Fruit fly (Drosophila melanogaster) whole organism, embryonic: ENCODE data around the gene CG31867.

Experiments used
- ATbp ChIP-seq: fragments of 200-800 bp; sonication (Bioruptor generic); optimal IDR thresholded peaks from 2 replicates; lab custom pipeline; 2017; ENCODE audit warnings: missing biosample characterization, mild to moderate bottlenecking, missing genetic modification characterization, missing genetic modification reagents
- Ada2b ChIP-seq: fragments of 200-800 bp; sonication (Bioruptor generic); IDR thresholded peaks from 2 replicates; pipeline ENCODE4 v1.3.6; 2022; ENCODE audit warnings: missing biosample characterization, missing genetic modification characterization
- CG10274 ChIP-seq: fragments of 200-800 bp; sonication (Bioruptor generic); optimal IDR thresholded peaks from 3 replicates; lab custom pipeline; 2017; ENCODE audit warnings: missing biosample characterization, mild to moderate bottlenecking, missing genetic modification characterization
- CG10565 ChIP-seq: fragments of 200-800 bp; sonication (Bioruptor generic); optimal IDR thresholded peaks from 3 replicates; lab custom pipeline; 2016; ENCODE audit warnings: missing biosample characterization, mild to moderate bottlenecking, missing genetic modification characterization
- CG11398 ChIP-seq: fragments of 200-800 bp; sonication (Bioruptor generic); optimal IDR thresholded peaks from 2 replicates; lab custom pipeline; 2016; ENCODE audit warnings: missing biosample characterization, missing genetic modification characterization
- CG13624 ChIP-seq: fragments of 200-800 bp; sonication (Bioruptor generic); optimal IDR thresholded peaks from 2 replicates; lab custom pipeline; 2016; ENCODE audit warnings: missing biosample characterization, missing genetic modification characterization
- CG14860 ChIP-seq: fragments of 200-800 bp; sonication (Bioruptor generic); IDR thresholded peaks from 3 replicates; pipeline ENCODE4 v1.3.6; 2022; ENCODE audit warnings: missing biosample characterization, missing genetic modification characterization; ENCODE audit not compliant: partially characterized antibody
- CG16779 ChIP-seq: fragments of 200-800 bp; sonication (Bioruptor generic); IDR thresholded peaks from 2 replicates; pipeline ENCODE4 v1.3.6; 2022; ENCODE audit warnings: missing biosample characterization, missing genetic modification characterization
- CG18476 ChIP-seq: fragments of 200-800 bp; sonication (Bioruptor generic); optimal IDR thresholded peaks from 2 replicates; lab custom pipeline; 2016; ENCODE audit warnings: missing biosample characterization, mild to moderate bottlenecking, missing genetic modification characterization
- CG2129 ChIP-seq: fragments of 200-800 bp; sonication (Bioruptor generic); IDR thresholded peaks from 2 replicates; pipeline ENCODE4 v1.3.6; 2022; ENCODE audit warnings: missing biosample characterization, missing genetic modification characterization; ENCODE audit not compliant: partially characterized antibody
- CG2712 ChIP-seq: fragments of 200-800 bp; optimal IDR thresholded peaks from 3 replicates; lab custom pipeline; 2019; ENCODE audit warnings: missing biosample characterization, mild to moderate bottlenecking, missing genetic modification characterization, moderate library complexity
- CG2889 ChIP-seq: fragments of 200-800 bp; sonication (Bioruptor generic); IDR thresholded peaks from 3 replicates; pipeline ENCODE4 v1.3.6; 2022; ENCODE audit warnings: missing biosample characterization, missing genetic modification characterization
- CG3065 ChIP-seq: fragments of 200-800 bp; sonication (Bioruptor generic); optimal IDR thresholded peaks from 2 replicates; lab custom pipeline; 2016; ENCODE audit warnings: missing biosample characterization, missing genetic modification characterization
- CG31388 ChIP-seq: fragments of 200-800 bp; sonication (Bioruptor generic); optimal IDR thresholded peaks from 2 replicates; lab custom pipeline; 2016; ENCODE audit warnings: missing biosample characterization, missing genetic modification characterization
- CG3281 ChIP-seq: fragments of 200-800 bp; sonication (Bioruptor generic); optimal IDR thresholded peaks from 3 replicates; lab custom pipeline; 2017; ENCODE audit warnings: missing biosample characterization, mild to moderate bottlenecking, missing genetic modification characterization
- CG34376 ChIP-seq: fragments of 200-800 bp; sonication (Bioruptor generic); optimal IDR thresholded peaks from 2 replicates; lab custom pipeline; 2018; ENCODE audit warnings: missing biosample characterization, mild to moderate bottlenecking, missing genetic modification characterization
- CG3838 ChIP-seq: fragments of 200-800 bp; sonication (Bioruptor generic); optimal IDR thresholded peaks from 3 replicates; lab custom pipeline; 2016; ENCODE audit warnings: missing biosample characterization, missing genetic modification characterization
- CG3847 ChIP-seq: fragments of 200-800 bp; sonication (Bioruptor generic); IDR thresholded peaks from 2 replicates; pipeline ENCODE4 v1.3.6; 2022; ENCODE audit warnings: missing biosample characterization, missing genetic modification characterization
- CG4360 ChIP-seq: fragments of 200-800 bp; sonication (Bioruptor generic); IDR thresholded peaks from 2 replicates; pipeline ENCODE4 v1.3.6; 2022; ENCODE audit warnings: missing biosample characterization, missing genetic modification characterization
- CG8924 ChIP-seq: fragments of 200-800 bp; optimal IDR thresholded peaks from 3 replicates; lab custom pipeline; 2019; ENCODE audit warnings: missing biosample characterization, mild to moderate bottlenecking, missing genetic modification characterization, moderate library complexity
- CG9437 ChIP-seq: fragments of 200-800 bp; sonication (Bioruptor generic); optimal IDR thresholded peaks from 2 replicates; lab custom pipeline; 2018; ENCODE audit warnings: missing biosample characterization, mild to moderate bottlenecking, missing genetic modification characterization
- D19B ChIP-seq: fragments of 200-800 bp; sonication (Bioruptor generic); optimal IDR thresholded peaks from 2 replicates; lab custom pipeline; 2017; ENCODE audit warnings: missing biosample characterization, mild to moderate bottlenecking, missing genetic modification characterization
- Dip2 ChIP-seq: fragments of 200-800 bp; sonication (Bioruptor generic); IDR thresholded peaks from 2 replicates; pipeline ENCODE4 v1.3.6; 2022; ENCODE audit warnings: missing biosample characterization, missing genetic modification characterization
- Doc3 ChIP-seq: fragments of 200-800 bp; sonication (Bioruptor generic); IDR thresholded peaks from 3 replicates; pipeline ENCODE4 v1.3.6; 2022; ENCODE audit warnings: missing biosample characterization, missing genetic modification characterization; ENCODE audit not compliant: partially characterized antibody
- E2f1 ChIP-seq: fragments of 200-800 bp; sonication (Bioruptor generic); IDR thresholded peaks from 2 replicates; pipeline ENCODE4 v1.3.6; 2022; ENCODE audit warnings: missing biosample characterization, missing genetic modification characterization
- Elba2 ChIP-seq: fragments of 200-800 bp; sonication (Bioruptor generic); optimal IDR thresholded peaks from 3 replicates; lab custom pipeline; 2016; ENCODE audit warnings: missing biosample characterization, missing genetic modification characterization
- Gsc ChIP-seq: fragments of 200-800 bp; sonication (Bioruptor generic); IDR thresholded peaks from 2 replicates; pipeline ENCODE4 v1.3.6; 2022; ENCODE audit warnings: missing biosample characterization, missing genetic modification characterization
- Lim3 ChIP-seq: fragments of 200-800 bp; sonication (Bioruptor generic); IDR thresholded peaks from 2 replicates; pipeline ENCODE4 v1.3.6; 2022; ENCODE audit warnings: missing biosample characterization, missing genetic modification characterization
- Myb ChIP-seq: fragments of 200-800 bp; sonication (Bioruptor generic); optimal IDR thresholded peaks from 2 replicates; lab custom pipeline; 2016; ENCODE audit warnings: missing biosample characterization, missing genetic modification characterization
- Nf-YA ChIP-seq: fragments of 200-800 bp; sonication (Bioruptor generic); IDR thresholded peaks from 2 replicates; pipeline ENCODE4 v1.3.6; 2022; ENCODE audit warnings: missing biosample characterization, missing genetic modification characterization
- Scr ChIP-seq: fragments of 200-800 bp; sonication (Bioruptor generic); IDR thresholded peaks from 2 replicates; pipeline ENCODE4 v1.3.6; 2022; ENCODE audit warnings: missing biosample characterization, missing genetic modification characterization; ENCODE audit not compliant: partially characterized antibody
- Sox102F ChIP-seq: fragments of 200-800 bp; sonication (Bioruptor generic); optimal IDR thresholded peaks from 2 replicates; lab custom pipeline; 2018; ENCODE audit warnings: missing biosample characterization, mild to moderate bottlenecking, missing genetic modification characterization, moderate library complexity
- Sry-δ ChIP-seq: fragments of 200-800 bp; sonication (Bioruptor generic); optimal IDR thresholded peaks from 2 replicates; lab custom pipeline; 2016; ENCODE audit warnings: missing biosample characterization, missing genetic modification characterization
- Trl ChIP-seq, 3 experiments: fragments of >200 bp in 2 of 3; fragments of 200-800 bp in 1 of 3; sonication (Bioruptor generic) in 1 of 3; optimal IDR thresholded peaks; 2 replicates in 1 of 3; 3 replicates in 2 of 3; lab custom pipeline; 2016 to 2017; ENCODE audit warnings: missing biosample characterization in 1 of 3, missing genetic modification characterization in 1 of 3
- al ChIP-seq: fragments of 200-800 bp; sonication (Bioruptor generic); IDR thresholded peaks from 2 replicates; pipeline ENCODE4 v1.3.6; 2022; ENCODE audit warnings: missing biosample characterization, missing genetic modification characterization
- cg ChIP-seq: fragments of 200-800 bp; sonication (Bioruptor generic); optimal IDR thresholded peaks from 3 replicates; lab custom pipeline; 2019; ENCODE audit warnings: missing biosample characterization, mild to moderate bottlenecking, missing genetic modification characterization, moderate library complexity
- en ChIP-seq: fragments of 200-800 bp; sonication (Bioruptor generic); optimal IDR thresholded peaks from 2 replicates; lab custom pipeline; 2016; ENCODE audit warnings: missing biosample characterization, missing genetic modification characterization
- her ChIP-seq: fragments of 200-800 bp; sonication (Bioruptor generic); optimal IDR thresholded peaks from 2 replicates; lab custom pipeline; 2016; ENCODE audit warnings: missing biosample characterization, missing genetic modification characterization
- jigr1 ChIP-seq: fragments of 200-800 bp; sonication (Bioruptor generic); IDR thresholded peaks from 3 replicates; pipeline ENCODE4 v1.3.6; 2022; ENCODE audit warnings: missing biosample characterization, missing genetic modification characterization
- ken ChIP-seq: fragments of 200-800 bp; sonication (Bioruptor generic); IDR thresholded peaks from 3 replicates; pipeline ENCODE4 v1.3.6; 2022; ENCODE audit warnings: missing biosample characterization, missing genetic modification characterization
- klu ChIP-seq: fragments of 200-800 bp; sonication (Bioruptor generic); IDR thresholded peaks from 2 replicates; pipeline ENCODE4 v1.3.6; 2022; ENCODE audit warnings: missing biosample characterization, missing genetic modification characterization
- kni ChIP-seq: fragments of 200-800 bp; sonication (Bioruptor generic); optimal IDR thresholded peaks from 3 replicates; lab custom pipeline; 2017; ENCODE audit warnings: mild to moderate bottlenecking, missing biosample characterization, missing genetic modification reagents, missing genetic modification characterization
- phol ChIP-seq: fragments of 200-800 bp; sonication (Bioruptor generic); optimal IDR thresholded peaks from 3 replicates; lab custom pipeline; 2018; ENCODE audit warnings: missing biosample characterization, mild to moderate bottlenecking, missing genetic modification characterization, moderate library complexity
- pita ChIP-seq: fragments of 200-800 bp; sonication (Bioruptor generic); optimal IDR thresholded peaks from 2 replicates; lab custom pipeline; 2017; ENCODE audit warnings: missing biosample characterization, mild to moderate bottlenecking, missing genetic modification characterization
- ranshi ChIP-seq: fragments of 200-800 bp; sonication (Bioruptor generic); IDR thresholded peaks from 2 replicates; pipeline ENCODE4 v1.3.6; 2022; ENCODE audit warnings: missing biosample characterization, missing genetic modification characterization
- sens ChIP-seq: fragments of 200-800 bp; sonication (Bioruptor generic); peaks from one replicate; lab custom pipeline; 2016; ENCODE audit warnings: missing biosample characterization, missing genetic modification characterization
- seq ChIP-seq: fragments of 200-800 bp; sonication (Bioruptor generic); IDR thresholded peaks from 2 replicates; pipeline ENCODE4 v1.3.6; 2022; ENCODE audit warnings: missing biosample characterization, missing genetic modification characterization
- tgo ChIP-seq: fragments of 200-800 bp; sonication (Bioruptor generic); IDR thresholded peaks from 3 replicates; pipeline ENCODE4 v1.3.6; 2022; ENCODE audit warnings: missing biosample characterization, missing genetic modification characterization
- unc-4 ChIP-seq: fragments of 200-800 bp; sonication (Bioruptor generic); IDR thresholded peaks from 2 replicates; pipeline ENCODE4 v1.3.6; 2022; ENCODE audit warnings: missing biosample characterization, missing genetic modification characterization; ENCODE audit not compliant: partially characterized antibody

The CG31867 gene

DNA sequence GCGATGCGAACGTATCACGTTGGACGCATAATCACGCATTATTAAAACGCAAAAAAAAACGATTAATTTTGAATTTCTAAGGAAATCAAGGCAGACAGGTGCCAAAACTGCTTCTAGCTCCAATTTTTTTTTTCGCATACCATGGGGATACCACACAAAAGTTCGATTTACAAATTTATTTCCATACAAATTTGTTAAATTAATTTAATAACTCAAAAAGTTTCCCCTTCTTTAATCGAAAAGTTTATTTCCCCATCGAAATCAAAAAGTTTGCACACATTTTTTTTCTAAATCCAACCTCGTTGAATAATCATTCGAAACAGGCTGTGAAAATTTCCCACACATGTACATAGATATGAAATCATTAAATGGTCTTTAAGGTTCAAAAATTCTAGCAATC lies at the start of gene CG31867:
Gene CG31867 (minus strand): TSS at position 101 of the 400 bp plus-strand sequence.
- TF ChIP-seq CG2129 (no peak), E2f1 (GFP tag; lab: Robert Waterston, UW) (no peak), CG3847 (GFP tag; lab: Robert Waterston, UW) (no peak), Scr (GFP tag; lab: Robert Waterston, UW) (no peak), jigr1 (GFP tag; lab: Robert Waterston, UW) (no peak)

DNA sequence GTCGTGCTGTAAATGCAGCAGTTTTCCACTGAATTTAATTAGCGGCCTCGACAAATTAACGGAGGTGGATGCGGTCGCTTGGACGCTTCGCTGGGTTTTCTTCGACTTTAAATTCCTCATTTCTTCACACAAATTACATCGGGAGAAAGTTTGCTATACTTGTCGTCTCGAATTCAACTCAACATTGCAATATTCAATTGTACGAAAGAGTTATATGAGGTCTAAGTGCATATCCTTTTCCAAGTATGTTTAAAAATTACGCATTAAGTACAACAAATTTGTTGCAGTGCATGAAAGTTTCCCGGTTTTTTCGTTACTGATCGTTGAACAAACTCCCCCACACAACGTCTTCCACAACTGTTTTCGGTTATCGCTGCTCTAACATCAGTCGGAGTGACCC lies 47.5 kb upstream of the CG31867 start:
- TF ChIP-seq CG18476 (GFP tag; lab: Kevin White, UChicago) (no peak), CG9437 (GFP tag; lab: Kevin White, UChicago) (peak; percentile 45), Doc3 (GFP tag; lab: Robert Waterston, UW) (no peak), CG13624 (GFP tag; lab: Kevin White, UChicago) (no peak), CG10565 (GFP tag; lab: Kevin White, UChicago) (no peak), Dip2 (GFP tag; lab: Robert Waterston, UW) (no peak), CG34376 (GFP tag; lab: Kevin White, UChicago) (no peak), Elba2 (no peak), CG11398 (GFP tag; lab: Kevin White, UChicago) (peak; percentile 45), D19B (GFP tag; lab: Kevin White, UChicago) (no peak), her (peak; percentile 50), CG31388 (peak; percentile 3), Lim3 (GFP tag; lab: Robert Waterston, UW) (no peak), al (GFP tag; lab: Robert Waterston, UW) (no peak), CG10274 (no peak), phol (peak; percentile 65), unc-4 (GFP tag; lab: Robert Waterston, UW) (no peak), Ada2b (GFP tag; lab: Robert Waterston, UW) (no peak; the same call in 1 of the 2 replicates), seq (GFP tag; lab: Robert Waterston, UW) (no peak), kni (no peak), sens (GFP tag; lab: Kevin White, UChicago) (peak; percentile 97), ATbp (GFP tag; lab: Kevin White, UChicago) (peak; percentile 84), CG8924 (tag; lab: Kevin White, UChicago) (peak; percentile 69), CG3065 (GFP tag; lab: Kevin White, UChicago) (peak; percentile 20), tgo (GFP tag; lab: Robert Waterston, UW) (0 out of 3 replicates have a peak, but pooled peaks have one; percentile 27), CG4360 (GFP tag; lab: Robert Waterston, UW) (0 out of 2 replicates have a peak, but pooled peaks have one; percentile 27), CG2889 (GFP tag; lab: Robert Waterston, UW) (0 out of 3 replicates have a peak, but pooled peaks have one; percentile 13), CG3281 (GFP tag; lab: Kevin White, UChicago) (no peak), ken (GFP tag; lab: Robert Waterston, UW) (peak; percentile 63; the same call in 2 of the 3 replicates), pita (no peak), Gsc (GFP tag; lab: Robert Waterston, UW) (0 out of 2 replicates have a peak, but pooled peaks have one; percentile 20), cg (GFP tag; lab: Kevin White, UChicago) (no peak), en (GFP tag; lab: Kevin White, UChicago) (no peak), Myb (peak; percentile 20), CG2712 (peak; percentile 74), klu (no peak), Trl (optimal IDR thresholded peaks at IDR 0.05; lab: Kevin White, UChicago) (no peak), Trl (GFP tag; optimal IDR thresholded peaks at IDR 0.05; lab: Kevin White, UChicago) (no peak), CG14860 (no peak), ranshi (GFP tag; lab: Robert Waterston, UW) (peak; percentile 61), CG3838 (GFP tag; lab: Kevin White, UChicago) (no peak), CG16779 (GFP tag; lab: Robert Waterston, UW) (no peak), Sox102F (peak; percentile 90), Sry-δ (GFP tag; lab: Kevin White, UChicago) (peak; percentile 5), Nf-YA (0 out of 2 replicates have a peak, but pooled peaks have one; percentile 32)
